Fruit fly (Drosophila melanogaster) whole organism: Measurements from ENCODE around the gene CG13640.

ENCODE experiments used
- CG8478 ChIP-seq: fragments of >200 bp; optimal IDR thresholded peaks from 2 replicates; lab custom pipeline; 2018; ENCODE audit warnings: inconsistent platforms
- Dll ChIP-seq: fragments of >200 bp; optimal IDR thresholded peaks from 2 replicates; lab custom pipeline; 2017
- pan ChIP-seq: fragments of >200 bp; optimal IDR thresholded peaks from 2 replicates; lab custom pipeline; 2017
- psq ChIP-seq: fragments of >200 bp; optimal IDR thresholded peaks from 2 replicates; lab custom pipeline; 2017
- usp ChIP-seq: fragments of >200 bp; optimal IDR thresholded peaks from 2 replicates; lab custom pipeline; 2017; ENCODE audit warnings: missing biosample characterization, missing genetic modification characterization, mixed read lengths

DNA sequence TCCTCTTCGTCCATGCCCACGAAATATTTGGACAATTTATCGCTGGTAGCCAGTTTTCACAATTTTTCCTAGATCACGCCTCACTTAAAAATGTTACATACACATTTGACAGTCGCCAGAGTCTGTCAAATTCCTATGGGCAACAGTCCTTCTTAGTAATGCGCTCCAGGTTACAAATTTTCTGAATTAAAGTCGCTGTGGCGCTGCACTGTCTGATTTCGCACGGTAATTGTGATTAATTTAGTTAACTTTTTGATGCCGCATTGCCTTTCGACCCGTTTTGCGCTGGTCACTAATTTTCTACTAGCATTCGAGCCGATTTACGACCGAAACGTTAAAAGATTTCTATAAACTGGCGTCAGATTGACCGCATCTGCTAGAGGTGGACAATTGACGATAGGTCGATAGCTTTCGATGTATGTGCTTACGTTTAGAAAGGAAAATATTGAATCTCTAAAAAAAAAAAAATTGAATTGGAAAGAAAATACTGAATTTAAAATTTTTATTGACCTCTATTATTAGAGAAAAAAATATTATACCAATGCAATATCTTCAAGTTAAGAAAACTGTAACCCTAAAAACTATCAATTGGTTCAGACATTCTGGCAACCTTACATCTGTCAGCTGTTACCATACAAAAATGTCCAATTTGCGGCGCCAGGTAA, 48.2 kb downstream of the CG13640 start, which contains the start of the genes lili and CG34150:
- TF ChIP-seq pan (lab: Kevin White, UChicago) (no peak), psq (lab: Kevin White, UChicago) (no peak), usp (GFP tag; lab: Kevin White, UChicago) (no peak), Dll (no peak), CG8478 (lab: Kevin White, UChicago) (no peak)
